Fruit fly (Drosophila melanogaster) whole organism, embryonic: ENCODE data around the gene CG7409.

Source experiments
- Abd-B ChIP-seq: fragments of 200-800 bp; sonication (Bioruptor generic); optimal IDR thresholded peaks from 2 replicates; lab custom pipeline; 2018; ENCODE audit warnings: missing biosample characterization, mild to moderate bottlenecking, missing genetic modification characterization, moderate library complexity
- CG10267 ChIP-seq: fragments of 200-800 bp; sonication (Bioruptor generic); optimal IDR thresholded peaks from 2 replicates; lab custom pipeline; 2018; ENCODE audit warnings: missing biosample characterization, mild to moderate bottlenecking, missing genetic modification characterization, moderate library complexity
- CG10274 ChIP-seq: fragments of 200-800 bp; sonication (Bioruptor generic); optimal IDR thresholded peaks from 3 replicates; lab custom pipeline; 2017; ENCODE audit warnings: missing biosample characterization, mild to moderate bottlenecking, missing genetic modification characterization
- CG10959 ChIP-seq: fragments of 200-800 bp; sonication (Bioruptor generic); IDR thresholded peaks from 2 replicates; pipeline ENCODE4 v1.3.6; 2022; ENCODE audit warnings: missing biosample characterization, missing genetic modification characterization
- CG11695 ChIP-seq: fragments of 200-800 bp; sonication (Bioruptor generic); IDR thresholded peaks from 3 replicates; pipeline ENCODE4 v1.3.6; 2022; ENCODE audit warnings: missing biosample characterization, missing genetic modification characterization
- CG1233 ChIP-seq: fragments of 200-800 bp; sonication (Bioruptor generic); optimal IDR thresholded peaks from 4 replicates; lab custom pipeline; 2018; ENCODE audit warnings: missing biosample characterization, mild to moderate bottlenecking, missing genetic modification characterization
- CG12659 ChIP-seq: fragments of 200-800 bp; sonication (Bioruptor generic); optimal IDR thresholded peaks from 3 replicates; lab custom pipeline; 2017; ENCODE audit warnings: mild to moderate bottlenecking, missing biosample characterization, missing genetic modification reagents, missing genetic modification characterization
- CG13287 ChIP-seq: fragments of 200-800 bp; sonication (Bioruptor generic); IDR thresholded peaks from 2 replicates; pipeline ENCODE4 v1.3.6; 2022; ENCODE audit warnings: missing biosample characterization, missing genetic modification characterization; ENCODE audit not compliant: partially characterized antibody
- CG1529 ChIP-seq: fragments of 200-800 bp; sonication (Bioruptor generic); optimal IDR thresholded peaks from 3 replicates; lab custom pipeline; 2018; ENCODE audit warnings: missing biosample characterization, missing genetic modification characterization
- CG15696 ChIP-seq: fragments of 200-800 bp; sonication (Bioruptor generic); optimal IDR thresholded peaks from 2 replicates; lab custom pipeline; 2019; ENCODE audit warnings: missing biosample characterization, mild to moderate bottlenecking, missing genetic modification characterization, moderate library complexity
- CG17568 ChIP-seq: fragments of 200-800 bp; sonication (Bioruptor generic); optimal IDR thresholded peaks from 2 replicates; lab custom pipeline; 2018; ENCODE audit warnings: missing biosample characterization, mild to moderate bottlenecking, missing genetic modification characterization, moderate library complexity
- CG17912 ChIP-seq: fragments of 200-800 bp; sonication (Bioruptor generic); optimal IDR thresholded peaks from 2 replicates; lab custom pipeline; 2018; ENCODE audit warnings: missing biosample characterization, mild to moderate bottlenecking, missing genetic modification characterization
- CG2116 ChIP-seq: fragments of 200-800 bp; sonication (Bioruptor generic); optimal IDR thresholded peaks from 3 replicates; lab custom pipeline; 2018; ENCODE audit warnings: missing biosample characterization, mild to moderate bottlenecking, missing genetic modification characterization
- CG2129 ChIP-seq: fragments of 200-800 bp; sonication (Bioruptor generic); IDR thresholded peaks from 2 replicates; pipeline ENCODE4 v1.3.6; 2022; ENCODE audit warnings: missing biosample characterization, missing genetic modification characterization; ENCODE audit not compliant: partially characterized antibody
- CG6765 ChIP-seq: fragments of 200-800 bp; sonication (Bioruptor generic); optimal IDR thresholded peaks from 3 replicates; lab custom pipeline; 2017; ENCODE audit warnings: missing biosample characterization, mild to moderate bottlenecking, missing genetic modification characterization
- CG7963 ChIP-seq: fragments of 200-800 bp; sonication (Bioruptor generic); IDR thresholded peaks from 3 replicates; pipeline ENCODE4 v1.3.6; 2022; ENCODE audit warnings: missing biosample characterization, missing genetic modification characterization; ENCODE audit not compliant: partially characterized antibody
- CG7987 ChIP-seq: fragments of 200-800 bp; sonication (Bioruptor generic); optimal IDR thresholded peaks from 2 replicates; lab custom pipeline; 2018; ENCODE audit warnings: missing biosample characterization, mild to moderate bottlenecking, missing genetic modification characterization, moderate library complexity
- CG8388 ChIP-seq: fragments of 200-800 bp; sonication (Bioruptor generic); optimal IDR thresholded peaks from 2 replicates; lab custom pipeline; 2019; ENCODE audit warnings: missing biosample characterization, mild to moderate bottlenecking, missing genetic modification characterization, moderate library complexity
- Chrac-16 ChIP-seq: fragments of 200-800 bp; sonication (Bioruptor generic); optimal IDR thresholded peaks from 3 replicates; lab custom pipeline; 2016; ENCODE audit warnings: missing biosample characterization, missing genetic modification characterization
- Deaf1 ChIP-seq: fragments of 200-800 bp; optimal IDR thresholded peaks from 3 replicates; lab custom pipeline; 2019; ENCODE audit warnings: missing biosample characterization, mild to moderate bottlenecking, missing genetic modification characterization, moderate library complexity
- Dref ChIP-seq: fragments of 200-800 bp; sonication (Bioruptor generic); IDR thresholded peaks from 2 replicates; pipeline ENCODE4 v1.3.6; 2022; ENCODE audit warnings: missing biosample characterization, missing genetic modification characterization
- E2f1 ChIP-seq: fragments of 200-800 bp; sonication (Bioruptor generic); IDR thresholded peaks from 2 replicates; pipeline ENCODE4 v1.3.6; 2022; ENCODE audit warnings: missing biosample characterization, missing genetic modification characterization
- MBD-R2 ChIP-seq: fragments of 200-800 bp; sonication (Bioruptor generic); IDR thresholded peaks from 2 replicates; pipeline ENCODE4 v1.3.6; 2022; ENCODE audit warnings: missing biosample characterization, missing genetic modification characterization
- Meics ChIP-seq: fragments of 200-800 bp; sonication (Bioruptor generic); optimal IDR thresholded peaks from 2 replicates; lab custom pipeline; 2017; ENCODE audit warnings: missing biosample characterization, mild to moderate bottlenecking, missing genetic modification characterization
- NfI ChIP-seq: fragments of 200-800 bp; sonication (Bioruptor generic); optimal IDR thresholded peaks from 3 replicates; lab custom pipeline; 2018; ENCODE audit warnings: missing biosample characterization, mild to moderate bottlenecking, missing genetic modification characterization, moderate library complexity
- Ptx1 ChIP-seq: fragments of 200-800 bp; sonication (Bioruptor generic); IDR thresholded peaks from 2 replicates; pipeline ENCODE4 v1.3.6; 2022; ENCODE audit warnings: missing biosample characterization, missing genetic modification characterization
- Scr ChIP-seq: fragments of 200-800 bp; sonication (Bioruptor generic); IDR thresholded peaks from 2 replicates; pipeline ENCODE4 v1.3.6; 2022; ENCODE audit warnings: missing biosample characterization, missing genetic modification characterization; ENCODE audit not compliant: partially characterized antibody
- Sin3A ChIP-seq: fragments of >200 bp; optimal IDR thresholded peaks from 2 replicates; lab custom pipeline; 2018
- Sry-δ ChIP-seq: fragments of 200-800 bp; sonication (Bioruptor generic); optimal IDR thresholded peaks from 2 replicates; lab custom pipeline; 2016; ENCODE audit warnings: missing biosample characterization, missing genetic modification characterization
- aop ChIP-seq: fragments of 200-800 bp; sonication (Bioruptor generic); IDR thresholded peaks from 2 replicates; pipeline ENCODE4 v1.3.6; 2022; ENCODE audit warnings: missing biosample characterization, missing genetic modification characterization
- bbx ChIP-seq: fragments of 200-800 bp; sonication (Bioruptor generic); IDR thresholded peaks from 2 replicates; pipeline ENCODE4 v1.3.6; 2022; ENCODE audit warnings: missing biosample characterization, missing genetic modification characterization; ENCODE audit not compliant: partially characterized antibody
- ci ChIP-seq: fragments of 200-800 bp; sonication (Bioruptor generic); IDR thresholded peaks from 3 replicates; pipeline ENCODE4 v1.3.6; 2022; ENCODE audit warnings: missing biosample characterization, missing genetic modification characterization
- crp ChIP-seq, 2 experiments: fragments of 200-800 bp; sonication (Bioruptor generic); optimal IDR thresholded peaks; 2 replicates in 1 of 2; 3 replicates in 1 of 2; lab custom pipeline; 2017; ENCODE audit warnings: missing biosample characterization in 2 of 2, missing genetic modification characterization in 2 of 2, mild to moderate bottlenecking in 1 of 2, moderate library complexity in 1 of 2
- dm ChIP-seq: fragments of 200-800 bp; sonication (Bioruptor generic); optimal IDR thresholded peaks from 3 replicates; lab custom pipeline; 2016; ENCODE audit warnings: missing biosample characterization, missing genetic modification characterization
- dmrt99B ChIP-seq: fragments of 200-800 bp; sonication (Bioruptor generic); optimal IDR thresholded peaks from 2 replicates; lab custom pipeline; 2018; ENCODE audit warnings: missing biosample characterization, mild to moderate bottlenecking, missing genetic modification characterization, moderate library complexity
- fd102C ChIP-seq: fragments of 200-800 bp; sonication (Bioruptor generic); optimal IDR thresholded peaks from 2 replicates; lab custom pipeline; 2018; ENCODE audit warnings: missing biosample characterization, mild to moderate bottlenecking, missing genetic modification characterization, moderate library complexity
- ftz-f1 ChIP-seq: fragments of 200-800 bp; sonication (Bioruptor generic); optimal IDR thresholded peaks from 2 replicates; lab custom pipeline; 2016; ENCODE audit warnings: missing biosample characterization, missing genetic modification characterization
- h ChIP-seq: fragments of >200 bp; optimal IDR thresholded peaks from 2 replicates; lab custom pipeline; 2017
- inv ChIP-seq: fragments of 200-800 bp; sonication (Bioruptor generic); IDR thresholded peaks from 2 replicates; pipeline ENCODE4 v1.3.6; 2022; ENCODE audit warnings: missing biosample characterization, missing genetic modification characterization; ENCODE audit not compliant: partially characterized antibody
- mam ChIP-seq: fragments of 200-800 bp; sonication (Bioruptor generic); optimal IDR thresholded peaks from 3 replicates; lab custom pipeline; 2016; ENCODE audit warnings: missing biosample characterization, missing genetic modification characterization
- nmo ChIP-seq: fragments of 200-800 bp; sonication (Bioruptor generic); optimal IDR thresholded peaks from 2 replicates; lab custom pipeline; 2018; ENCODE audit warnings: missing biosample characterization, mild to moderate bottlenecking, missing genetic modification characterization, moderate library complexity
- phol ChIP-seq: fragments of 200-800 bp; sonication (Bioruptor generic); optimal IDR thresholded peaks from 3 replicates; lab custom pipeline; 2018; ENCODE audit warnings: missing biosample characterization, mild to moderate bottlenecking, missing genetic modification characterization, moderate library complexity
- pzg ChIP-seq: fragments of 200-800 bp; sonication (Bioruptor generic); optimal IDR thresholded peaks from 3 replicates; lab custom pipeline; 2018; ENCODE audit warnings: missing biosample characterization, mild to moderate bottlenecking, missing genetic modification characterization, moderate library complexity
- seq ChIP-seq: fragments of 200-800 bp; sonication (Bioruptor generic); IDR thresholded peaks from 2 replicates; pipeline ENCODE4 v1.3.6; 2022; ENCODE audit warnings: missing biosample characterization, missing genetic modification characterization
- slbo ChIP-seq: fragments of 200-800 bp; sonication (Bioruptor generic); IDR thresholded peaks from 2 replicates; pipeline ENCODE4 v1.3.6; 2022; ENCODE audit warnings: missing biosample characterization, missing genetic modification characterization
- sna ChIP-seq: fragments of 200-800 bp; sonication (Bioruptor generic); IDR thresholded peaks from 2 replicates; pipeline ENCODE4 v1.3.6; 2022; ENCODE audit warnings: missing biosample characterization, missing genetic modification characterization; ENCODE audit not compliant: partially characterized antibody
- stwl ChIP-seq: fragments of 200-800 bp; sonication (Bioruptor generic); optimal IDR thresholded peaks from 3 replicates; lab custom pipeline; 2018; ENCODE audit warnings: missing biosample characterization, mild to moderate bottlenecking, missing genetic modification characterization, moderate library complexity
- tna ChIP-seq: fragments of 200-800 bp; sonication (Bioruptor generic); IDR thresholded peaks from 2 replicates; pipeline ENCODE4 v1.3.6; 2022; ENCODE audit warnings: missing biosample characterization, missing genetic modification characterization; ENCODE audit not compliant: partially characterized antibody
- unc-4 ChIP-seq: fragments of 200-800 bp; sonication (Bioruptor generic); IDR thresholded peaks from 2 replicates; pipeline ENCODE4 v1.3.6; 2022; ENCODE audit warnings: missing biosample characterization, missing genetic modification characterization; ENCODE audit not compliant: partially characterized antibody
- usp ChIP-seq: fragments of >200 bp; optimal IDR thresholded peaks from 2 replicates; lab custom pipeline; 2017; ENCODE audit warnings: missing biosample characterization, missing genetic modification characterization
- vvl ChIP-seq: fragments of 200-800 bp; sonication (Bioruptor generic); IDR thresholded peaks from 2 replicates; pipeline ENCODE4 v1.3.6; 2022; ENCODE audit warnings: missing biosample characterization, missing genetic modification characterization

CG7409 gene

dm6 chr3L:7726285-7726684 is 27.9 kb upstream of the CG7409 start, which contains the start of gene CG7457 (continued):
- TF ChIP-seq ftz-f1 (GFP tag; lab: Kevin White, UChicago) (no peak), E2f1 (GFP tag; lab: Robert Waterston, UW) (no peak), CG2116 (peak; percentile 59), CG1233 (GFP tag; lab: Kevin White, UChicago) (no peak), Deaf1 (tag; lab: Kevin White, UChicago) (no peak), nmo (GFP tag; lab: Kevin White, UChicago) (peak; percentile 32), unc-4 (peak; percentile 94), Dref (GFP tag; lab: Robert Waterston, UW) (peak; percentile 94), CG1529 (GFP tag; lab: Kevin White, UChicago) (no peak), vvl (peak; percentile 75), usp (no peak), Abd-B (GFP tag; lab: Kevin White, UChicago) (no peak), mam (no peak), CG10267 (peak; percentile 10), crp (GFP tag; optimal IDR thresholded peaks at IDR 0.05; lab: Kevin White, UChicago) (peak in 1 of 2 experiments; percentile 23), dmrt99B (tag; lab: Kevin White, UChicago) (no peak), inv (peak; percentile 88), CG17568 (GFP tag; lab: Kevin White, UChicago) (no peak), CG8388 (GFP tag; lab: Kevin White, UChicago) (no peak), phol (peak; percentile 20), h (lab: Kevin White, UChicago) (no peak), aop (GFP tag; lab: Robert Waterston, UW) (no peak), ci (GFP tag; lab: Robert Waterston, UW) (no peak), CG11695 (no peak), Sin3A (lab: Kevin White, UChicago) (no peak), CG13287 (GFP tag; lab: Robert Waterston, UW) (peak; percentile 97), sna (GFP tag; lab: Robert Waterston, UW) (peak; percentile 93), bbx (GFP tag; lab: Robert Waterston, UW) (peak; percentile 95), Chrac-16 (GFP tag; lab: Kevin White, UChicago) (no peak), dm (no peak), CG6765 (GFP tag; lab: Kevin White, UChicago) (no peak), seq (GFP tag; lab: Robert Waterston, UW) (no peak), slbo (GFP tag; lab: Robert Waterston, UW) (peak; percentile 18; the same call in 1 of the 2 replicates), Sry-δ (peak; percentile 76), CG2129 (GFP tag; lab: Robert Waterston, UW) (peak; percentile 81; the same call in 1 of the 2 replicates), CG12659 (GFP tag; lab: Kevin White, UChicago) (peak; percentile 20), CG15696 (tag; lab: Kevin White, UChicago) (no peak), CG10959 (GFP tag; lab: Robert Waterston, UW) (no peak), fd102C (GFP tag; lab: Kevin White, UChicago) (no peak), CG7963 (peak; percentile 90), NfI (GFP tag; lab: Kevin White, UChicago) (peak; percentile 12), Meics (GFP tag; lab: Kevin White, UChicago) (no peak), Scr (GFP tag; lab: Robert Waterston, UW) (peak; percentile 95), Ptx1 (GFP tag; lab: Robert Waterston, UW) (no peak), MBD-R2 (GFP tag; lab: Robert Waterston, UW) (peak; percentile 85), CG7987 (GFP tag; lab: Kevin White, UChicago) (no peak), stwl (tag; lab: Kevin White, UChicago) (peak; percentile 95), CG17912 (no peak), CG10274 (no peak), pzg (peak; percentile 46), tna (GFP tag; lab: Robert Waterston, UW) (peak; percentile 91)
